Fruit fly (Drosophila melanogaster): ENCODE results near the gene TORIP.
A peak's percentile ranks its signal among the peaks of the same experiment; 100 is the strongest.

TORIP gene

dm6 chr3L:19804908-19805307 is at the start of gene TORIP, which contains the start of gene Ccdc58 (continued):
- TF ChIP-seq CG18599 (GFP tag; optimal IDR thresholded peaks at IDR 0.05) (no peak), CG12942 (GFP tag; optimal IDR thresholded peaks at IDR 0.05) (no peak), ATbp (GFP tag; optimal IDR thresholded peaks at IDR 0.05) (no peak), psq (GFP tag; optimal IDR thresholded peaks at IDR 0.05) (no peak), NfI (GFP tag; optimal IDR thresholded peaks at IDR 0.05) (no peak), CG1792 (GFP tag; optimal IDR thresholded peaks at IDR 0.05) (no peak), CG14441 (GFP tag; IDR thresholded peaks at IDR 0.05) (no peak), Rx (GFP tag; IDR thresholded peaks at IDR 0.05) (no peak), fd102C (GFP tag; optimal IDR thresholded peaks at IDR 0.05) (no peak), Ptx1 (GFP tag; IDR thresholded peaks at IDR 0.05) (no peak), CG3847 (GFP tag; IDR thresholded peaks at IDR 0.05) (no peak), NFAT (GFP tag; IDR thresholded peaks at IDR 0.05) (no peak), CG4360 (GFP tag; IDR thresholded peaks at IDR 0.05) (no peak), CoRest (tag; optimal IDR thresholded peaks at IDR 0.05) (no peak), inv (GFP tag; IDR thresholded peaks at IDR 0.05; ENCODE audit: partially characterized antibody) (peak; percentile 72), Sry-β (GFP tag; optimal IDR thresholded peaks at IDR 0.05) (no peak), chn (GFP tag; optimal IDR thresholded peaks at IDR 0.05) (no peak), Lim3 (GFP tag; IDR thresholded peaks at IDR 0.05) (no peak), sug (tag; optimal IDR thresholded peaks at IDR 0.05) (no peak), Mes4 (GFP tag; optimal IDR thresholded peaks at IDR 0.05) (no peak), Abd-B (GFP tag; optimal IDR thresholded peaks at IDR 0.05) (no peak), sna (GFP tag; IDR thresholded peaks at IDR 0.05; ENCODE audit: partially characterized antibody) (peak; percentile 76), nerfin-2 (GFP tag; IDR thresholded peaks at IDR 0.05; ENCODE audit: partially characterized antibody) (no peak; the same call in 1 of the 2 replicates), CHES-1-like (GFP tag; optimal IDR thresholded peaks at IDR 0.05) (no peak), MTF-1 (GFP tag; optimal IDR thresholded peaks at IDR 0.05; ENCODE audit: borderline replicate concordance) (no peak), Hr78 (GFP tag; optimal IDR thresholded peaks at IDR 0.05) (no peak), maf-S (GFP tag; optimal IDR thresholded peaks at IDR 0.05) (no peak), Med (GFP tag) (no peak), abd-A (tag; optimal IDR thresholded peaks at IDR 0.05) (no peak), CG8388 (GFP tag; optimal IDR thresholded peaks at IDR 0.05) (no peak), jumu (GFP tag; optimal IDR thresholded peaks at IDR 0.05) (no peak), Neu2 (GFP tag; optimal IDR thresholded peaks at IDR 0.05; ENCODE audit: borderline replicate concordance) (no peak), kay (GFP tag; optimal IDR thresholded peaks at IDR 0.05) (no peak), ranshi (GFP tag; IDR thresholded peaks at IDR 0.05) (no peak), nmo (GFP tag; optimal IDR thresholded peaks at IDR 0.05) (no peak), zf30C (GFP tag; optimal IDR thresholded peaks at IDR 0.05) (no peak), CG5180 (GFP tag; optimal IDR thresholded peaks at IDR 0.05) (no peak), Lpt (GFP tag; optimal IDR thresholded peaks at IDR 0.05) (no peak), hbn (GFP tag; IDR thresholded peaks at IDR 0.05; ENCODE audit: partially characterized antibody) (peak; percentile 81), nom (GFP tag; optimal IDR thresholded peaks at IDR 0.05) (no peak), CG6791 (GFP tag; IDR thresholded peaks at IDR 0.05; ENCODE audit: partially characterized antibody) (peak; percentile 72), PHDP (tag; optimal IDR thresholded peaks at IDR 0.05) (no peak), CG12659 (GFP tag; optimal IDR thresholded peaks at IDR 0.05) (no peak), NC2α (GFP tag; optimal IDR thresholded peaks at IDR 0.05) (no peak), gce (GFP tag; IDR thresholded peaks at IDR 0.05) (no peak), slp2 (GFP tag; optimal IDR thresholded peaks at IDR 0.05) (no peak), sim (GFP tag; IDR thresholded peaks at IDR 0.05) (no peak), CrebB (tag; optimal IDR thresholded peaks at IDR 0.05) (no peak), YL-1 (GFP tag; optimal IDR thresholded peaks at IDR 0.05) (no peak), chinmo (GFP tag; IDR thresholded peaks at IDR 0.05; ENCODE audit: partially characterized antibody) (0 out of 4 replicates have a peak, but pooled peaks have one; percentile 21)
